Worm (Caenorhabditis elegans) whole organism, early embryonic: ENCODE results near the gene D1046.4.

ENCODE experiments used
- B0310.2 ChIP-seq: sonication (generic microtip); optimal IDR thresholded peaks from 2 replicates; lab custom pipeline; 2016; ENCODE audit warnings: mild to moderate bottlenecking, missing genetic modification characterization, missing compliant biosample characterization
- F13C5.2 ChIP-seq: sonication (generic microtip); optimal IDR thresholded peaks from 2 replicates; lab custom pipeline; 2017; ENCODE audit warnings: mild to moderate bottlenecking, missing genetic modification characterization, inconsistent platforms, missing compliant biosample characterization
- aly-1 ChIP-seq: sonication (generic microtip); optimal IDR thresholded peaks from 2 replicates; lab custom pipeline; 2016; ENCODE audit warnings: missing genetic modification characterization, missing compliant biosample characterization
- ama-1 ChIP-seq: fragments of 150-350 bp; optimal IDR thresholded peaks from 2 replicates; lab custom pipeline; 2014
- ceh-13 ChIP-seq: fragments of 200-800 bp; sonication (Bioruptor generic); optimal IDR thresholded peaks from 2 replicates; lab custom pipeline; 2018; ENCODE audit warnings: mild to moderate bottlenecking, missing genetic modification characterization, missing compliant biosample characterization
- ceh-36 ChIP-seq: sonication (generic microtip); optimal IDR thresholded peaks from 2 replicates; lab custom pipeline; 2016; ENCODE audit warnings: missing genetic modification characterization, inconsistent platforms, missing compliant biosample characterization
- ets-7 ChIP-seq: sonication (generic microtip); optimal IDR thresholded peaks from 2 replicates; lab custom pipeline; 2016; ENCODE audit warnings: missing genotype, missing genetic modification characterization, missing compliant biosample characterization
- flt-1 ChIP-seq: fragments of 200-800 bp; sonication (Bioruptor generic); IDR thresholded peaks from 2 replicates; pipeline ENCODE4 v1.3.6; 2022; ENCODE audit warnings: missing genetic modification characterization, missing compliant biosample characterization
- hmbx-1 ChIP-seq: sonication (generic microtip); optimal IDR thresholded peaks from 2 replicates; lab custom pipeline; 2016; ENCODE audit warnings: mild to moderate bottlenecking, missing genetic modification characterization, missing compliant biosample characterization
- hnd-1 ChIP-seq: sonication (generic microtip); optimal IDR thresholded peaks from 2 replicates; lab custom pipeline; 2016; ENCODE audit warnings: missing genetic modification characterization, missing compliant biosample characterization
- pes-1 ChIP-seq: fragments of 200-800 bp; sonication (Bioruptor generic); IDR thresholded peaks from 2 replicates; pipeline ENCODE4 v1.3.6; 2022; ENCODE audit warnings: missing genetic modification reagents, missing genetic modification characterization, missing compliant biosample characterization
- scrt-1 ChIP-seq: fragments of 200-800 bp; sonication (Bioruptor generic); IDR thresholded peaks from 2 replicates; pipeline ENCODE4 v1.3.6; 2022; ENCODE audit warnings: missing genetic modification characterization, missing compliant biosample characterization
- tbx-11 ChIP-seq: fragments of 200-800 bp; sonication (Bioruptor generic); IDR thresholded peaks from 2 replicates; pipeline ENCODE4 v1.3.6; 2022; ENCODE audit warnings: missing genetic modification characterization, missing compliant biosample characterization
- tbx-37 ChIP-seq: fragments of 200-800 bp; sonication (Bioruptor generic); conservative IDR thresholded peaks from 2 replicates; pipeline ENCODE4 v1.3.6; 2022; ENCODE audit warnings: missing genetic modification reagents, missing genetic modification characterization, missing compliant biosample characterization

DNA sequence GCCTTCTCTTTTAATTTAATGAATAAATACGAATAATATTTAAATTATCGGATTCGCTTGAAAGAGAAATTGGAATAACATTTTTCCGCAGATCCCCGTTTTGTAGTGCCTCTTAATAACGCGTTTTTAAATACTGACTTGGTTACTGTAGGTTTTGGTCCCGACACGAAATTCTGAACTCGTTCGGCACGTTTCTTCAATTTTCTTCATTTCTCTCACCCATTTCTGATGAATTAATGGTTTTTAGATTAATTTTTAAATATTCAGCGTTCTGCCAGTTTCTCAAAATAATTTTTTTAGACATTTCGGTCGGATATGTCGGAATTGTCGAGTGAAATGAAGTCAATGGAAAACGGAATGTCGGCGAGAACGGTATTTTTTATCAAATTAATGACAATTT lies 32.3 kb upstream of the D1046.4 start, which contains the start of gene C27B7.5:
- no peak for TF ChIP-seq tbx-37
- TF ChIP-seq F13C5.2 = no peak
- TF ChIP-seq ceh-13 (GFP tag; lab: Kevin White, UChicago) = no peak
- no peak for TF ChIP-seq B0310.2 (tag; lab: Kevin White, UChicago)
- TF ChIP-seq ceh-36 (tag; lab: Kevin White, UChicago) = no peak
- TF ChIP-seq scrt-1 (GFP tag; lab: Robert Waterston, UW) = no peak
- no peak for TF ChIP-seq ama-1 (lab: Kevin White, UChicago)
- TF ChIP-seq flt-1 (GFP tag; lab: Robert Waterston, UW) = no peak
- TF ChIP-seq aly-1 = no peak
- no peak for TF ChIP-seq ets-7 (tag; lab: Kevin White, UChicago)
- no peak for TF ChIP-seq hnd-1 (tag; lab: Kevin White, UChicago)
- TF ChIP-seq hmbx-1 (tag; lab: Kevin White, UChicago) = no peak
- no peak for TF ChIP-seq tbx-11 (GFP tag; lab: Robert Waterston, UW)
- no peak for TF ChIP-seq pes-1
